Worm (Caenorhabditis elegans) whole organism, L3 larva: ENCODE measurements around the gene unc-24.
A peak's percentile ranks its signal among the peaks of the same experiment; 100 is the strongest.

Experiments
- ceh-9 ChIP-seq: sonication (generic microtip); optimal IDR thresholded peaks from 2 replicates; lab custom pipeline; 2018; ENCODE audit warnings: missing biosample characterization, missing genetic modification characterization
- egl-5 ChIP-seq: fragments of 150-350 bp; optimal IDR thresholded peaks from 2 replicates; lab custom pipeline; 2017; ENCODE audit warnings: missing biosample characterization, missing genetic modification reagents, missing genetic modification characterization, inconsistent platforms
- elt-2 ChIP-seq: sonication (generic microtip); optimal IDR thresholded peaks from 2 replicates; lab custom pipeline; 2016; ENCODE audit warnings: missing genetic modification reagents, mild to moderate bottlenecking, missing genetic modification characterization, missing compliant biosample characterization
- fkh-2 ChIP-seq: fragments of 150-350 bp; optimal IDR thresholded peaks from 2 replicates; lab custom pipeline; 2014; ENCODE audit warnings: missing biosample characterization, missing genetic modification reagents, missing genetic modification characterization
- jun-1 ChIP-seq: fragments of 150-350 bp; optimal IDR thresholded peaks from 2 replicates; lab custom pipeline; 2014; ENCODE audit warnings: missing biosample characterization, missing genetic modification reagents, missing genetic modification characterization
- nhr-12 ChIP-seq: fragments of 150-350 bp; optimal IDR thresholded peaks from 2 replicates; lab custom pipeline; 2014; ENCODE audit warnings: missing biosample characterization, missing genetic modification characterization
- nhr-28 ChIP-seq: fragments of 150-350 bp; optimal IDR thresholded peaks from 2 replicates; lab custom pipeline; 2014; ENCODE audit warnings: missing biosample characterization, missing genetic modification characterization
- nhr-43 ChIP-seq: sonication (generic microtip); optimal IDR thresholded peaks from 2 replicates; lab custom pipeline; 2016; ENCODE audit warnings: mild to moderate bottlenecking, missing genetic modification characterization, missing compliant biosample characterization; ENCODE audit not compliant: poor library complexity, severe bottlenecking
- nhr-76 ChIP-seq: fragments of 150-350 bp; sonication (generic microtip); optimal IDR thresholded peaks from 5 replicates; lab custom pipeline; 2014; ENCODE audit warnings: missing biosample characterization, missing genetic modification characterization
- nhr-77 ChIP-seq: fragments of 150-350 bp; optimal IDR thresholded peaks from 2 replicates; lab custom pipeline; 2014; ENCODE audit warnings: missing biosample characterization, missing genetic modification characterization
- pqm-1 ChIP-seq: fragments of 150-350 bp; optimal IDR thresholded peaks from 2 replicates; lab custom pipeline; 2017; ENCODE audit warnings: missing biosample characterization, missing genetic modification characterization, inconsistent platforms
- skn-1 ChIP-seq: fragments of 150-350 bp; optimal IDR thresholded peaks from 2 replicates; lab custom pipeline; 2014; ENCODE audit warnings: missing biosample characterization, missing genetic modification characterization
- tbx-2 ChIP-seq: sonication (generic microtip); optimal IDR thresholded peaks from 2 replicates; lab custom pipeline; 2016; ENCODE audit warnings: mild to moderate bottlenecking, missing genetic modification characterization, missing compliant biosample characterization
- unc-62 ChIP-seq: fragments of 150-350 bp; sonication (generic microtip); optimal IDR thresholded peaks from 4 replicates; lab custom pipeline; 2014; ENCODE audit warnings: missing biosample characterization, missing genetic modification reagents, missing genetic modification characterization

unc-24 gene

DNA sequence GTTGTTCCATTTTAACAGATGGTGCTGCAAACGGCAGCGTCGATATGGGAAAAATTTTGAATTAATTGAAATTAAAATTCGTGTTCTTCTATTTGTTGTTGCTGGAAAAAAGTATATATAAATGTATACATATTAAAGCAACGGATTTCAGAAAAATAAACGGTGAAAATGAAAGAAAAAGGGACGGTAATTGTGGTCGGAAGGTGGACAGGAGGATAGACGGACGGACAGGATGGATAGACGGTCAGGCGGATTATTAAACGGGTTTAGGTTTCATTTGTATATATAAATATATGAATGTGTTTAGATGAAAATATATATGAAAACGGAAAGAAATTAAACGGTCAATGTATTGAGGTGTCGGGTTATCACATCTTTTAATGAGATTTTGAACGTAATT lies 49.7 kb downstream of the unc-24 start, which contains the start of gene nhr-31:
Gene nhr-31 (minus strand): TSS at position 101 of the 400 bp plus-strand sequence.
- no peak for TF ChIP-seq ceh-9 (tag; lab: Kevin White, UChicago)
- TF ChIP-seq fkh-2 = no peak
- no peak for TF ChIP-seq jun-1
- TF ChIP-seq tbx-2 (tag; lab: Kevin White, UChicago) = no peak
- no peak for TF ChIP-seq skn-1 (tag; lab: Kevin White, UChicago)
- TF ChIP-seq nhr-28 (tag; lab: Kevin White, UChicago) = no peak
- TF ChIP-seq nhr-77 (tag; lab: Kevin White, UChicago) = no peak
- TF ChIP-seq nhr-12 (tag; lab: Kevin White, UChicago) = no peak

DNA sequence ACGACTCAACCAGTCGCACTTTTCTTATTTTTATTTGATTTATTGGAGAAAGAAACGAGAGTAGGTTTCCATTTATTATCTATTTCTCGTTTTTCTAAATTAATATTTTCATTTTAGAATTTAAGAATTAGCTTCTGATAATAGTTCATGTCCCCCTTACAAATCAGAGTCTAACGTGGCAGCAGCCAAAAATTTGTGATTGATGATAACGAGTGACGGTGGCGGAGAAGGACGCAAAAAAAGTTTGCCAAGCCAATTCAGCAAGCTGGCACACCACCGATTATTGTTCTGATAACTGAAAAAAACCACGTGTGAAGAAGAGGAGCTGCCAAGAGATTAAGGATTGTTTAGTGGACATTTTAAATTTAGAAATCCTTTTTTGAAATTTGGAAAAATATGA lies 50.4 kb downstream of the unc-24 start:
- TF ChIP-seq pqm-1 (tag; lab: Kevin White, UChicago) (peak; percentile 66), nhr-43 (no peak), unc-62 (GFP tag; lab: Kevin White, UChicago) (no peak), egl-5 (no peak), fkh-2 (no peak), nhr-76 (no peak), elt-2 (tag; lab: Kevin White, UChicago) (peak; percentile 95)
